Fruit fly (Drosophila melanogaster): Measurements from ENCODE around the gene CG32152.

DNA sequence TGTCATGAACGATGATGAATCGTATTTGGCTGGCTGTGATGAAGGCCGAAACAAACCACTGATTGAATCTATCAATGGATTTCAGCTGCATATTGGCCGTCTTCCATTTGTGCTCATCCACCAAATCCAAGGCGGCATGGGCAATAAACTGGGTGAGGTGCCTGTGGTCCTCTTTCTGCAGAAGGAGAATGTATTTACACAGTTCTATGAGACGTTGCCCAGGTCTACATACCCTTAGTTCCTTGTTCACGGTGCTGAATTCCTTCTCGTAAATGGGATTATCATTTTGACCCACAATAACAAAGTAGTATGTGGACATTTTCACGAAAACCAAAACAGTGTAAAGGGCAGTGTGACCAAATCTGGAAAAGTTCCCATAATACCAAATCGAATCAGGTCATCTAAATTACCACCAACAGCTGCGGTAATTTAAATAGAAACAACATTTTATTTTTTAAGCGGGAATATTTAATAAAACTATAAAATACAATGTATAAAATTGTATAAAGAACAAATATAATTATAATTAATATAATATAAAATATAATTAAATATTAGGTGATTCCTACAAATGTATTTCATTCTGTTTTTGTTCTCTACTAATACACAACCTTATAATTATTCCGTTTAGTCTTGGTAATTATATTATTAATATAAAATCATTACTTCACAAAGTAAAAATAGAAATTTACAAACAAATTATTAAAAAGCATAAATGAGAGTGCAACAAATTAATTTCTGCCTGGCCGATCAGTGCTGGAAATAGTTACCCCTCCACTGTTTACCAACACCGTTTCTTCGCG is 12.4 kb downstream of the CG32152 start, which contains the start of the genes Trs20 and elg1:
- TF ChIP-seq psq (optimal IDR thresholded peaks at IDR 0.05) (no peak), usp (GFP tag; optimal IDR thresholded peaks at IDR 0.05) (no peak)
